Fruit fly (Drosophila melanogaster) whole organism, embryonic: ENCODE measurements around the gene Art3.

Experiments
- Abd-B ChIP-seq: fragments of 200-800 bp; sonication (Bioruptor generic); optimal IDR thresholded peaks from 2 replicates; lab custom pipeline; 2018; ENCODE audit warnings: missing biosample characterization, mild to moderate bottlenecking, missing genetic modification characterization, moderate library complexity
- C15 ChIP-seq: fragments of 200-800 bp; sonication (Bioruptor generic); IDR thresholded peaks from 3 replicates; pipeline ENCODE4 v1.3.6; 2022; ENCODE audit warnings: missing biosample characterization, missing genetic modification characterization
- CG11560 ChIP-seq: fragments of 200-800 bp; sonication (Bioruptor generic); IDR thresholded peaks from 3 replicates; pipeline ENCODE4 v1.3.6; 2022; ENCODE audit warnings: missing biosample characterization, missing genetic modification characterization
- CG11695 ChIP-seq: fragments of 200-800 bp; sonication (Bioruptor generic); IDR thresholded peaks from 3 replicates; pipeline ENCODE4 v1.3.6; 2022; ENCODE audit warnings: missing biosample characterization, missing genetic modification characterization
- CG12299 ChIP-seq: fragments of 200-800 bp; sonication (Bioruptor generic); optimal IDR thresholded peaks from 2 replicates; lab custom pipeline; 2018; ENCODE audit warnings: missing biosample characterization, mild to moderate bottlenecking, missing genetic modification characterization
- CG13123 ChIP-seq: fragments of 200-800 bp; sonication (Bioruptor generic); optimal IDR thresholded peaks from 2 replicates; lab custom pipeline; 2016; ENCODE audit warnings: missing biosample characterization, missing genetic modification characterization
- CG13296 ChIP-seq: fragments of 200-800 bp; sonication (Bioruptor generic); optimal IDR thresholded peaks from 3 replicates; lab custom pipeline; 2018; ENCODE audit warnings: missing biosample characterization, mild to moderate bottlenecking, missing genetic modification characterization
- CG1529 ChIP-seq: fragments of 200-800 bp; sonication (Bioruptor generic); optimal IDR thresholded peaks from 3 replicates; lab custom pipeline; 2018; ENCODE audit warnings: missing biosample characterization, missing genetic modification characterization
- CG16813 ChIP-seq: fragments of 200-800 bp; sonication (Bioruptor generic); IDR thresholded peaks from 3 replicates; pipeline ENCODE4 v1.3.6; 2022; ENCODE audit warnings: missing biosample characterization, missing genetic modification characterization; ENCODE audit not compliant: partially characterized antibody
- CG16863 ChIP-seq: fragments of 200-800 bp; sonication (Bioruptor generic); optimal IDR thresholded peaks from 3 replicates; lab custom pipeline; 2016; ENCODE audit warnings: missing biosample characterization, missing genetic modification characterization
- CG17802 ChIP-seq: fragments of 200-800 bp; sonication (Bioruptor generic); optimal IDR thresholded peaks from 2 replicates; lab custom pipeline; 2018; ENCODE audit warnings: missing biosample characterization, mild to moderate bottlenecking, missing genetic modification characterization, moderate library complexity
- CG1792 ChIP-seq: fragments of 200-800 bp; sonication (Bioruptor generic); optimal IDR thresholded peaks from 2 replicates; lab custom pipeline; 2016; ENCODE audit warnings: missing biosample characterization, missing genetic modification characterization
- CG2712 ChIP-seq: fragments of 200-800 bp; optimal IDR thresholded peaks from 3 replicates; lab custom pipeline; 2019; ENCODE audit warnings: missing biosample characterization, mild to moderate bottlenecking, missing genetic modification characterization, moderate library complexity
- CG2889 ChIP-seq: fragments of 200-800 bp; sonication (Bioruptor generic); IDR thresholded peaks from 3 replicates; pipeline ENCODE4 v1.3.6; 2022; ENCODE audit warnings: missing biosample characterization, missing genetic modification characterization
- CG31365 ChIP-seq: fragments of 200-800 bp; sonication (Bioruptor generic); optimal IDR thresholded peaks from 2 replicates; lab custom pipeline; 2018; ENCODE audit warnings: missing biosample characterization, mild to moderate bottlenecking, missing genetic modification characterization
- CG3163 ChIP-seq: fragments of 200-800 bp; sonication (Bioruptor generic); optimal IDR thresholded peaks from 3 replicates; lab custom pipeline; 2016; ENCODE audit warnings: missing biosample characterization, missing genetic modification characterization
- CG32772 ChIP-seq: fragments of 200-800 bp; sonication (Bioruptor generic); IDR thresholded peaks from 2 replicates; pipeline ENCODE4 v1.3.6; 2022; ENCODE audit warnings: missing biosample characterization, missing genetic modification characterization
- CG34224 ChIP-seq: fragments of 200-800 bp; sonication (Bioruptor generic); IDR thresholded peaks from 3 replicates; pipeline ENCODE4 v1.3.6; 2022; ENCODE audit warnings: missing biosample characterization, missing genetic modification characterization; ENCODE audit not compliant: partially characterized antibody
- CG34376 ChIP-seq: fragments of 200-800 bp; sonication (Bioruptor generic); optimal IDR thresholded peaks from 2 replicates; lab custom pipeline; 2018; ENCODE audit warnings: missing biosample characterization, mild to moderate bottlenecking, missing genetic modification characterization
- CG4424 ChIP-seq: fragments of 200-800 bp; sonication (Bioruptor generic); optimal IDR thresholded peaks from 3 replicates; lab custom pipeline; 2016; ENCODE audit warnings: missing biosample characterization, missing genetic modification characterization
- CG9609 ChIP-seq: fragments of 200-800 bp; sonication (Bioruptor generic); optimal IDR thresholded peaks from 3 replicates; lab custom pipeline; 2016; ENCODE audit warnings: missing biosample characterization, missing genetic modification characterization
- CG9876 ChIP-seq: fragments of 200-800 bp; sonication (Bioruptor generic); optimal IDR thresholded peaks from 2 replicates; lab custom pipeline; 2016; ENCODE audit warnings: missing biosample characterization, missing genetic modification characterization
- D ChIP-seq, 2 experiments: fragments of 200-800 bp in 1 of 2; fragments of >200 bp in 1 of 2; sonication (Bioruptor generic) in 1 of 2; optimal IDR thresholded peaks; 2 replicates in 1 of 2; 3 replicates in 1 of 2; lab custom pipeline; 2017; ENCODE audit warnings: mild to moderate bottlenecking in 1 of 2, missing biosample characterization in 1 of 2, missing genetic modification characterization in 1 of 2, missing genetic modification reagents in 1 of 2
- Dad ChIP-seq: fragments of 200-800 bp; sonication (Bioruptor generic); optimal IDR thresholded peaks from 3 replicates; lab custom pipeline; 2016; ENCODE audit warnings: missing biosample characterization, missing genetic modification characterization
- Deaf1 ChIP-seq: fragments of 200-800 bp; optimal IDR thresholded peaks from 3 replicates; lab custom pipeline; 2019; ENCODE audit warnings: missing biosample characterization, mild to moderate bottlenecking, missing genetic modification characterization, moderate library complexity
- Dref ChIP-seq: fragments of 200-800 bp; sonication (Bioruptor generic); IDR thresholded peaks from 2 replicates; pipeline ENCODE4 v1.3.6; 2022; ENCODE audit warnings: missing biosample characterization, missing genetic modification characterization
- GATAe ChIP-seq: fragments of 200-800 bp; sonication (Bioruptor generic); conservative IDR thresholded peaks from 2 replicates; pipeline ENCODE4 v1.3.6; 2022; ENCODE audit warnings: missing biosample characterization, missing genetic modification characterization
- Hsf ChIP-seq: fragments of 200-800 bp; sonication (Bioruptor generic); optimal IDR thresholded peaks from 3 replicates; lab custom pipeline; 2016; ENCODE audit warnings: missing biosample characterization, missing genetic modification characterization
- MTF-1 ChIP-seq: fragments of 200-800 bp; sonication (Bioruptor generic); optimal IDR thresholded peaks from 2 replicates; lab custom pipeline; 2018; ENCODE audit warnings: missing biosample characterization, mild to moderate bottlenecking, missing genetic modification characterization, borderline replicate concordance
- NC2α ChIP-seq: fragments of 200-800 bp; sonication (Bioruptor generic); optimal IDR thresholded peaks from 2 replicates; lab custom pipeline; 2016; ENCODE audit warnings: missing biosample characterization, missing genetic modification characterization
- Poxn ChIP-seq: fragments of 200-800 bp; sonication (Bioruptor generic); IDR thresholded peaks from 2 replicates; pipeline ENCODE4 v1.3.6; 2022; ENCODE audit warnings: missing biosample characterization, missing genetic modification characterization
- Rx ChIP-seq: fragments of 200-800 bp; sonication (Bioruptor generic); IDR thresholded peaks from 2 replicates; pipeline ENCODE4 v1.3.6; 2022; ENCODE audit warnings: missing biosample characterization, missing genetic modification characterization
- Stat92E ChIP-seq, 3 experiments: fragments of >200 bp in 2 of 3; fragments of 200-800 bp in 1 of 3; sonication (Bioruptor generic) in 1 of 3; optimal IDR thresholded peaks; 2 replicates each; lab custom pipeline; 2017 to 2019; ENCODE audit warnings: missing biosample characterization in 3 of 3, missing genetic modification characterization in 3 of 3, mild to moderate bottlenecking in 1 of 3, moderate library complexity in 1 of 3
- TFAM ChIP-seq: fragments of 200-800 bp; sonication (Bioruptor generic); optimal IDR thresholded peaks from 2 replicates; lab custom pipeline; 2017; ENCODE audit warnings: missing biosample characterization, missing genetic modification characterization, inconsistent platforms
- amos ChIP-seq: fragments of 200-800 bp; sonication (Bioruptor generic); IDR thresholded peaks from 2 replicates; pipeline ENCODE4 v1.3.6; 2022; ENCODE audit warnings: missing biosample characterization, missing genetic modification characterization; ENCODE audit not compliant: partially characterized antibody
- bigmax ChIP-seq: fragments of 200-800 bp; sonication (Bioruptor generic); optimal IDR thresholded peaks from 2 replicates; lab custom pipeline; 2018; ENCODE audit warnings: missing biosample characterization, mild to moderate bottlenecking, missing genetic modification characterization
- chinmo ChIP-seq: fragments of 200-800 bp; sonication (Bioruptor generic); IDR thresholded peaks from 4 replicates; pipeline ENCODE4 v1.3.6; 2022; ENCODE audit warnings: missing biosample characterization, missing genetic modification characterization; ENCODE audit not compliant: partially characterized antibody
- ci ChIP-seq: fragments of 200-800 bp; sonication (Bioruptor generic); IDR thresholded peaks from 3 replicates; pipeline ENCODE4 v1.3.6; 2022; ENCODE audit warnings: missing biosample characterization, missing genetic modification characterization
- dpn ChIP-seq, 2 experiments: fragments of 200-800 bp; sonication (Bioruptor generic); optimal IDR thresholded peaks; 3 replicates each; lab custom pipeline; 2016; ENCODE audit warnings: missing biosample characterization in 2 of 2, missing genetic modification characterization in 2 of 2
- hkb ChIP-seq, 2 experiments: fragments of 200-800 bp in 1 of 2; fragments of >200 bp in 1 of 2; sonication (Bioruptor generic) in 1 of 2; IDR thresholded peaks in 1 of 2; optimal IDR thresholded peaks in 1 of 2; 2 replicates each; pipeline versions ENCODE4 v1.3.6 to Lab custom; 2017 to 2022; ENCODE audit warnings: missing biosample characterization in 1 of 2, missing genetic modification characterization in 1 of 2
- peb ChIP-seq: fragments of 200-800 bp; sonication (Bioruptor generic); IDR thresholded peaks from 2 replicates; pipeline ENCODE4 v1.3.6; 2022; ENCODE audit warnings: missing biosample characterization, missing genetic modification characterization
- pnt ChIP-seq: fragments of 200-800 bp; sonication (Bioruptor generic); optimal IDR thresholded peaks from 3 replicates; lab custom pipeline; 2016; ENCODE audit warnings: missing biosample characterization, missing genetic modification characterization
- seq ChIP-seq: fragments of 200-800 bp; sonication (Bioruptor generic); IDR thresholded peaks from 2 replicates; pipeline ENCODE4 v1.3.6; 2022; ENCODE audit warnings: missing biosample characterization, missing genetic modification characterization
- sim ChIP-seq: fragments of 200-800 bp; sonication (Bioruptor generic); IDR thresholded peaks from 2 replicates; pipeline ENCODE4 v1.3.6; 2022; ENCODE audit warnings: missing biosample characterization, missing genetic modification characterization
- sna ChIP-seq: fragments of 200-800 bp; sonication (Bioruptor generic); IDR thresholded peaks from 2 replicates; pipeline ENCODE4 v1.3.6; 2022; ENCODE audit warnings: missing biosample characterization, missing genetic modification characterization; ENCODE audit not compliant: partially characterized antibody
- tgo ChIP-seq: fragments of 200-800 bp; sonication (Bioruptor generic); IDR thresholded peaks from 3 replicates; pipeline ENCODE4 v1.3.6; 2022; ENCODE audit warnings: missing biosample characterization, missing genetic modification characterization
- wor ChIP-seq: fragments of 200-800 bp; sonication (Bioruptor generic); IDR thresholded peaks from 2 replicates; pipeline ENCODE4 v1.3.6; 2022; ENCODE audit warnings: missing biosample characterization, missing genetic modification characterization

The Art3 gene

dm6 chr3R:15196134-15197034 lies 32.8 kb downstream of the Art3 start, which contains the start of the genes Kpc1 and CG42542 (continued):
- TF ChIP-seq Dad, result peak; percentile 50
- TF ChIP-seq TFAM (GFP tag; lab: Kevin White, UChicago), result no peak
- peak; percentile 55 for TF ChIP-seq CG9876 (GFP tag; lab: Kevin White, UChicago)
- no peak for TF ChIP-seq C15 (GFP tag; lab: Robert Waterston, UW)
- peak; percentile 60 for TF ChIP-seq pnt (GFP tag; lab: Kevin White, UChicago)
- no peak for TF ChIP-seq Stat92E (GFP tag; optimal IDR thresholded peaks at IDR 0.05; lab: Kevin White, UChicago)
- TF ChIP-seq chinmo (GFP tag; lab: Robert Waterston, UW), result peak; percentile 88; the same call in 2 of the 4 replicates
- no peak for TF ChIP-seq CG12299 (tag; lab: Kevin White, UChicago)
- peak; percentile 31 for TF ChIP-seq CG2712 (tag; lab: Kevin White, UChicago)
- TF ChIP-seq Poxn (GFP tag; lab: Robert Waterston, UW), result no peak; the same call in 1 of the 2 replicates
- peak; percentile 54 for TF ChIP-seq CG3163 (GFP tag; lab: Kevin White, UChicago)
- peak; percentile 35 for TF ChIP-seq CG17802 (tag; lab: Kevin White, UChicago)
- TF ChIP-seq CG9609 (GFP tag; lab: Kevin White, UChicago), result peak; percentile 42
- TF ChIP-seq Deaf1 (tag; lab: Kevin White, UChicago), result no peak
- no peak for TF ChIP-seq D (optimal IDR thresholded peaks at IDR 0.05; lab: Kevin White, UChicago)
- peak; percentile 11 for TF ChIP-seq D (GFP tag; optimal IDR thresholded peaks at IDR 0.05; lab: Kevin White, UChicago)
- TF ChIP-seq sim (GFP tag; lab: Robert Waterston, UW), result no peak
- TF ChIP-seq MTF-1 (GFP tag; lab: Kevin White, UChicago), result peak; percentile 60
- peak; percentile 59 for TF ChIP-seq CG4424 (GFP tag; lab: Kevin White, UChicago)
- TF ChIP-seq tgo, result peak; percentile 55; the same call in 2 of the 3 replicates
- no peak for TF ChIP-seq CG11695
- peak; percentile 52 for TF ChIP-seq CG16863
- peak; percentile 43 for TF ChIP-seq CG1792 (GFP tag; lab: Kevin White, UChicago)
- peak; percentile 35 for TF ChIP-seq hkb (optimal IDR thresholded peaks at IDR 0.05; lab: Kevin White, UChicago)
- TF ChIP-seq hkb (GFP tag; IDR thresholded peaks at IDR 0.05; lab: Robert Waterston, UW), result 0 out of 2 replicates have a peak, but pooled peaks have one; percentile 20
- no peak for TF ChIP-seq CG13296 (GFP tag; lab: Kevin White, UChicago)
- TF ChIP-seq CG34224 (GFP tag; lab: Robert Waterston, UW), result peak; percentile 92; the same call in 2 of the 3 replicates
- no peak for TF ChIP-seq peb (GFP tag; lab: Robert Waterston, UW)
- no peak for TF ChIP-seq Abd-B (GFP tag; lab: Kevin White, UChicago)
- 0 out of 2 replicates have a peak, but pooled peaks have one; percentile 22 for TF ChIP-seq wor (GFP tag; lab: Robert Waterston, UW)
- peak; percentile 46 for TF ChIP-seq Dref
- TF ChIP-seq Hsf (GFP tag; lab: Kevin White, UChicago), result peak; percentile 87
- TF ChIP-seq CG1529 (GFP tag; lab: Kevin White, UChicago), result no peak
- TF ChIP-seq CG34376, result peak; percentile 61
- peak; percentile 17 for TF ChIP-seq CG13123 (GFP tag; lab: Kevin White, UChicago)
- TF ChIP-seq bigmax (GFP tag; lab: Kevin White, UChicago), result no peak
- no peak for TF ChIP-seq GATAe
- TF ChIP-seq CG32772 (GFP tag; lab: Robert Waterston, UW), result peak; percentile 63
- peak; percentile 73 to 82 for TF ChIP-seq dpn (GFP tag; optimal IDR thresholded peaks at IDR 0.05; lab: Kevin White, UChicago)
- TF ChIP-seq seq (GFP tag; lab: Robert Waterston, UW), result no peak
- no peak for TF ChIP-seq CG11560
- peak; percentile 96 for TF ChIP-seq sna (GFP tag; lab: Robert Waterston, UW)
- TF ChIP-seq CG16813 (GFP tag; lab: Robert Waterston, UW), result peak; percentile 92
- TF ChIP-seq CG2889 (GFP tag; lab: Robert Waterston, UW), result no peak; the same call in 2 of the 3 replicates
- peak; percentile 47; the same call in 1 of the 2 replicates for TF ChIP-seq Rx
- TF ChIP-seq ci (GFP tag; lab: Robert Waterston, UW), result peak; percentile 74
- peak; percentile 89 for TF ChIP-seq amos (GFP tag; lab: Robert Waterston, UW)
- no peak for TF ChIP-seq CG31365
- peak; percentile 19 for TF ChIP-seq NC2α (GFP tag; lab: Kevin White, UChicago)
